Worm (Caenorhabditis elegans) whole organism, L4/young adult: ENCODE measurements around the gene unc-98.

Experiments
- W03F9.2 ChIP-seq: fragments of 150-350 bp; optimal IDR thresholded peaks from 2 replicates; lab custom pipeline; 2014; ENCODE audit warnings: missing biosample characterization, missing genetic modification characterization
- dao-5 ChIP-seq: sonication (generic microtip); optimal IDR thresholded peaks from 2 replicates; lab custom pipeline; 2016; ENCODE audit warnings: missing genotype, missing genetic modification characterization, moderate library complexity, missing compliant biosample characterization
- him-1 ChIP-seq: sonication (generic microtip); optimal IDR thresholded peaks from 2 replicates; lab custom pipeline; 2016; ENCODE audit warnings: missing genotype, missing genetic modification reagents, missing genetic modification characterization, missing compliant biosample characterization

Gene unc-98

DNA sequence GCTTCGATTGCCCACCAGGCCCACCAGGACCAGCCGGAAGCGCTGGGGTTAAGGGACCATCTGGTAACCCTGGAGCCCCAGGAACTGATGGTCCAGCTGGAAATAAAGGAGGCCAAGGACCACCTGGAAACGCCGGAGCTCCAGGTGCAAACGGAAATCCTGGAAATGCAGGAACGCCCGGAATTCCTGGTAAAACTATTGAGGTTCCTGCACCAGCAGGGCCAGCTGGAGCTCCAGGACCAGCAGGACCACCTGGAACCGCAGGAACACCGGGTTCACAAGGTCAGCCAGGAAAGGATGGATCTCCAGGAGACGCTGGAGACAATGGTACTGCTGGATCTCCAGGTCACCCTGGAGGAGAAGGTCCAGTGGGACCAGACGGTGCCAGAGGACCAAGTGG lies 25.7 kb downstream of the unc-98 start:
- no peak for TF ChIP-seq dao-5
- TF ChIP-seq W03F9.2 (tag; lab: Kevin White, UChicago), result no peak
- no peak for TF ChIP-seq him-1 (tag; lab: Kevin White, UChicago)

DNA sequence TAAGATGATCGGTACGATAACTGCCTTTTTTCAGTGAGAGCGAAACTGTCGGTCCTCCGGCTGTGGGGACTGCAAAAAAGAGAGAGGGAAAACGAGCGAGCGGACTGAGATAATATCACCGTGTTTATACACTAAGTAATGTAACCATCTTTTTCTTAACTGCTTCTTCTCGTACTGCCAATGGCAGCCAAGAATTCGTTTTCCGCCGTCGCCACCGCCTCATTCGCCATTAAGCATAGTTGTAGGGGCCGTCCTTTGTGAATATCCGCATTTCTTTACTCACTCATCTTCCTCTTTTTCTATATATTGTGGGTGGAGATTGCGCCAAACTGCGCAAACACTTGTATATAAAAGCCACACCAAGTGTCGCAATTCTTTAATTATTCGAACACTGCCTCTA lies 26.9 kb downstream of the unc-98 start, which contains the start of gene col-174:
TSS of gene col-174 (plus strand) at position 301 of the 400 bp plus-strand sequence.
- TF ChIP-seq W03F9.2 (tag; lab: Kevin White, UChicago), result no peak
- no peak for TF ChIP-seq him-1 (tag; lab: Kevin White, UChicago)
- TF ChIP-seq dao-5, result no peak

DNA sequence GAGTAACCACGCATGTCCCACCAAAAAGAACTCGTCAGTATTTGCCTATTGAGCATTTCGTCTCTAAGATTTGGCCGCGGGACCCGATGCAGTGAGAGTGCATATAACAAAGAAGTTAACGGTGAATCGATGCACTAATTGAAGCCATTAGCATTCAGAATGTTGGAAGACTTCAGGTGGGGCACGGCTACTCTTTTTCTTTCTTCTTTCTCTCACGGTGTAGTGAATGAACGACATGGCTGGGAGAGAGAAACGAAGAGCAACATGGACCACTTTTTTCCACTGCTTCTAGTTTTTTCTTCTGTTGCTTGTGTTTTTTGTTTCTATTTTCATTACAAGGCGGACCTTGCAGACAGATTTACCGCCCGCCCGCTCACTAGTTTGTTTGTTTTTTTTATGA lies 32.3 kb downstream of the unc-98 start:
- TF ChIP-seq him-1 (tag; lab: Kevin White, UChicago) (no peak), dao-5 (no peak), W03F9.2 (tag; lab: Kevin White, UChicago) (no peak)

DNA sequence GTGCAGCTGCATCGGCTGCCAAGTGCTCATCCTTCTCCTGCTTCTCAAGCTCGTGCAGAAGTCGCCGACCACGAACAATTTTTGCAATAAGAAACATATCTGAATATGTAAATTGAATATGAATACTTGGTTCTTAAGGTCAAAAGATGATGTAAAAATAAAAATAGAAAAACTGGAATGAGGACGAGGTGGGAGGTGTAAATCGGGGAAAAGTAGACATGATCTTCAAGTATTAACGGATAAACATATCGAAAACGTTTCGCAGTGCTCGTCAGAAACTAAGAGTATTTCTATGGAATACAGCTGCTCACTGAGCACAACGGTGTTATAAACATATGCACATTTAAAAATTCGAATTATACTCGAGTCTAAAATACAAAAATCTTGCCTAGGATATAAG lies 33.4 kb downstream of the unc-98 start, which contains the start of gene glb-16:
TSS of gene glb-16 (minus strand) at position 101 of the 400 bp plus-strand sequence.
- TF ChIP-seq dao-5, result no peak
- no peak for TF ChIP-seq W03F9.2 (tag; lab: Kevin White, UChicago)
- TF ChIP-seq him-1 (tag; lab: Kevin White, UChicago), result no peak

DNA sequence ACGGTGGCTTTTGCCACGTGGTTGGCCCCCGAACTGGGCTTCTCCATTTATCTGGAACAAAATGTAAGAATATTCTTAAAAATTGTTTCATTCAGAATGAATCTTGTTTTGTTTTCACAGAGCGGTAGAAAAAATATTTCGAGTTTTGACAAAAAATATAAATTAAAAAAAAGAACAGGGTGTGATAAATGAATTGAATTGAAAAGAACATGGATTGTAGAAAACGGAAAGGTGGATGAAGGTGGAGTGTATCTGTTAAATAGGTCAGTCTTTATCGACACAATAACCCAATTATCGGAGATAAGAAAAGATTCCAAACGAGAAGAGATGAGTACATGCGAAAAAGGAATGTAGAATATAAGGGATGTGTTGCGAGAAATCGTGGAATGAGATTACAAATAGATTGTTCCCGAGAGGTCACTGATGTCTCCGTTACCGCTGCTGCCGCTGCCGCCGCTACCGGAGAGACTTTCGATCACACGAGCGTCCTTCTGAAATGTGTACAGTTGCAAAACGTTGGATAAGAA lies 35.6 kb downstream of the unc-98 start, which contains the start of gene dpy-7:
TSS of gene dpy-7 (minus strand) at position 51 of the 527 bp plus-strand sequence.
- TF ChIP-seq W03F9.2 (tag; lab: Kevin White, UChicago) (no peak), him-1 (tag; lab: Kevin White, UChicago) (no peak), dao-5 (no peak)

DNA sequence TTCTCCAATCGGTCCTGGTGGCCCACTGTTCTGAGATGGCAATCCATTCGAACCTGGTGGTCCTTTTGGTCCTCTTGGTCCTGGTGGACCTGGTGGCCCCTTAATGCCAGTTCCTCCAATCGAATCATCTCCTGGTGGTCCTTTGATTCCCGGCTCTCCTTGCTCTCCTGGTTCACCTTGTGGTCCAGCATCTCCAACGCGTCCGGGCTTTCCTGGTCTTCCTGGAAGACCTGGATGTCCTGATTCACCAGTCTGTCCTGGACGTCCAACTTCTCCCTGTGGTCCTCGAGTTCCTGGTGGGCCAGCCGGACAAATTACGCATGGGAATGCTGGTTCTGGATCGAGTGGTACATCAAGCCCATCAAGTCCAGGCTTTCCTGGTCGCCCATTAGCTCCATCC lies 36.5 kb downstream of the unc-98 start:
- TF ChIP-seq W03F9.2 (tag; lab: Kevin White, UChicago) (no peak), dao-5 (no peak), him-1 (tag; lab: Kevin White, UChicago) (no peak)

DNA sequence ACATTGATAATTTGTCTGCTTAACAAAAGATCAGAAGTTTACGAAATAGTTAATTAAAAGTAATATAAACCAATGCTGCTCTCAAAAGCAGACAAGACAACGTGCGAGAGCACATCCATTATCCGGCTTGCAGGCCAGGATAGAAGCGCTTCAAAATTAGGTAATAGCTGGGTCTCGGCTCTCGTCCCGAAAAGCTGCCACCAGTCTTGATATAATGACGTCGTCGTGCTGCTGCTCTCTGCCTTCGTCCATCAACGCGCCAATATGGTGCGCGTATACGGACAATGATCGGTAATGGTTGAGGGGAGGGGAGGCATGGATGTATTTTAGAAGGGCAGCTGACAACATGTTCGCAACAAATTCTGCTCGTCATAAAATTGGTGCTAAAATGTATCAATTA lies 39.0 kb downstream of the unc-98 start:
- TF ChIP-seq W03F9.2 (tag; lab: Kevin White, UChicago), result no peak
- TF ChIP-seq him-1 (tag; lab: Kevin White, UChicago), result no peak
- no peak for TF ChIP-seq dao-5

DNA sequence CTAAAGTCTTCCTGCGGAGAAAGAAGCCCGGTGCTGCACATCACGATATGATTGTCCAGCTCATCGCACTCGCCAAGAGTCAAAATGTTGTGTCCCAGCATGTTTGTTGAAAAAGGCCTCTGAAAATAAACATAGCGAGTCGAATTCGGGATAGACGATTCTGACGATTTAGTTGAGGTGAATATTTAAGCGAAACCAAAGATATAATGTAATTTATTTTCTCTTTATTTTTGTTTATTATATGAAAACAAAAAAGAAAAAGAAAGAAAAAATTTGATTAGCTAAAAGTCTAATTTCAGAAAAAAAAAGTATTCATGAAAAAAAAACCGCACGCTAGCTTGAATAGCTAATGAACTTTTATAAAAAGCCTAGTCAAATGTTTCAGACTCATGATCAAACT lies 40.8 kb downstream of the unc-98 start, which contains the start of gene ceh-14:
TSS of gene ceh-14 (minus strand) at position 101 of the 400 bp plus-strand sequence.
- TF ChIP-seq W03F9.2 (tag; lab: Kevin White, UChicago) (no peak), dao-5 (no peak), him-1 (tag; lab: Kevin White, UChicago) (no peak)

DNA sequence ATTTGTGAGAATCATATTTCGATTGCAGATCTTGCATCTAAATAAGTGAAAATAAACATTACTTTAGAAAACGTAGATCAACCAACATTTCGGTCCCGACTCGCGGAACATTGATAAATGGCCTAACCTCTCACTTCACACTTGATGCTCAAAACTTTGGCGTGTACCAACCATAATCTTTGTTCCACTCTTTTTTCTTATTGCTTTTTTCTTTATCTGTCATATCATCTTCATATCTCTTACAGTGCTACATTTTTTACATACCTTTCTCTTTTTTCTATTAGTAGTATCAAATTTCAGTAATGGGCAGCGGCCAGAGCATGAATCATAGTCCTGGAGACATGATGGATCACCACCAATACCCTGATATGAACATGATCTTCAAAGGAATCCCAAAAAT lies 48.1 kb downstream of the unc-98 start, which contains the start of gene F46C8.3:
TSS of gene F46C8.3 (plus strand) at position 301 of the 400 bp plus-strand sequence.
- TF ChIP-seq him-1 (tag; lab: Kevin White, UChicago) (no peak), W03F9.2 (tag; lab: Kevin White, UChicago) (no peak), dao-5 (no peak)

DNA sequence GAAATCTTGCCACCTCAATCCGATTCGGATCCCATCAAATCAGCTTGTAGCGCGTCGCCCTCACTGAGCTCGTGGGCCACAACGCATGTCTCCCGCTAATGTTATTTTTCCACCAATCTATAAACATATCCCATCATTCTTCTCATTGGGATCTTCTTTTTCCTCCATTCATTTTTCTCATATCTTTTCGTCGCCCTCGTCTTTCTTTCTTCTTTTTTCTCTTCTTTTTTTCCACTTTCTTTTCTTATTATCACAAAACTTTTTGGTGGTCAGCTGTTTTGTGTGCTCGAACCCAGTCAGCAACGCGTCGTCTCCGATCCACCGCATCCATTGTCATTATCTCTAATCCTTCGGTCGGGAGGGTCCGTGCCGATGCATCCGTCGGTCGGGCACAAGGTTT lies 49.6 kb downstream of the unc-98 start:
- no peak for TF ChIP-seq him-1 (tag; lab: Kevin White, UChicago)
- TF ChIP-seq W03F9.2 (tag; lab: Kevin White, UChicago), result no peak
- no peak for TF ChIP-seq dao-5

DNA sequence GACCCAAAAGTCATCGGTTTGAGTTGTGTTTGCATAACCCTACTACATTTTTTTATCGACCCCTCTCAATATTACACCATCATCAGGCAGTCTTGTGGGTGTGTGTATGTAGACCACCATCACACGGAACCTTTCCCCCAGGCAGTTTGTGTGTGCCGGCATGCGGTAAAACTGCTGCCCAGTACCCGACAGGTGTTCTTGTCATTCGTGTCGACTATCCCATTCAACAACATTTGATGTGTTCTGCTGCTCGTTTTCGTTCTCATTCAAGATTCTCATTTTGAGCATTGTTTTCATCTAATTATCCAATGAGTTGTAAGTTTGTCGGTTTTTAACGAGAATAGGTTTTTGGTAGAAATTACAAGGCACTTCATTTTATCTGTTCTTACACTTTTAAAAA lies 50.8 kb downstream of the unc-98 start:
- TF ChIP-seq him-1 (tag; lab: Kevin White, UChicago) (no peak), dao-5 (no peak), W03F9.2 (tag; lab: Kevin White, UChicago) (no peak)
